Worm (Caenorhabditis elegans): ENCODE measurements around the gene F35A5.5.

ce11 chrX:3827311-3827710 lies 31.8 kb upstream of the F35A5.5 start:
- TF ChIP-seq W03F9.2 (tag; optimal IDR thresholded peaks at IDR 0.05) (no peak), dao-5 (tag; optimal IDR thresholded peaks at IDR 0.05) (no peak)

Data from whole organism, L4/young adult.